Fruit fly (Drosophila melanogaster) whole organism, embryonic: ENCODE measurements around the gene Ubi-p63E.
A peak's percentile ranks its signal among the peaks of the same experiment; 100 is the strongest.

Source experiments
- Adf1 ChIP-seq: fragments of 200-800 bp; sonication (Bioruptor generic); IDR thresholded peaks from 2 replicates; pipeline ENCODE4 v1.3.6; 2022; ENCODE audit warnings: missing biosample characterization, missing genetic modification characterization
- Aef1 ChIP-seq: fragments of 200-800 bp; sonication (Bioruptor generic); IDR thresholded peaks from 3 replicates; pipeline ENCODE4 v1.3.6; 2022; ENCODE audit warnings: missing biosample characterization, missing genetic modification characterization
- B-H2 ChIP-seq: fragments of 200-800 bp; sonication (Bioruptor generic); optimal IDR thresholded peaks from 2 replicates; lab custom pipeline; 2018; ENCODE audit warnings: missing biosample characterization, mild to moderate bottlenecking, missing genetic modification characterization
- CG1024 ChIP-seq: fragments of 200-800 bp; sonication (Bioruptor generic); IDR thresholded peaks from 2 replicates; pipeline ENCODE4 v1.3.6; 2022; ENCODE audit warnings: missing biosample characterization, missing genetic modification characterization
- CG10267 ChIP-seq: fragments of 200-800 bp; sonication (Bioruptor generic); optimal IDR thresholded peaks from 2 replicates; lab custom pipeline; 2018; ENCODE audit warnings: missing biosample characterization, mild to moderate bottlenecking, missing genetic modification characterization, moderate library complexity
- CG10543 ChIP-seq: fragments of 200-800 bp; sonication (Bioruptor generic); optimal IDR thresholded peaks from 3 replicates; lab custom pipeline; 2017; ENCODE audit warnings: missing biosample characterization, mild to moderate bottlenecking, missing genetic modification characterization, moderate library complexity
- CG10565 ChIP-seq: fragments of 200-800 bp; sonication (Bioruptor generic); optimal IDR thresholded peaks from 3 replicates; lab custom pipeline; 2016; ENCODE audit warnings: missing biosample characterization, mild to moderate bottlenecking, missing genetic modification characterization
- CG13296 ChIP-seq: fragments of 200-800 bp; sonication (Bioruptor generic); optimal IDR thresholded peaks from 3 replicates; lab custom pipeline; 2018; ENCODE audit warnings: missing biosample characterization, mild to moderate bottlenecking, missing genetic modification characterization
- CG13894 ChIP-seq: fragments of 200-800 bp; sonication (Bioruptor generic); optimal IDR thresholded peaks from 3 replicates; lab custom pipeline; 2018; ENCODE audit warnings: missing biosample characterization, mild to moderate bottlenecking, missing genetic modification characterization, moderate library complexity
- CG15011 ChIP-seq: fragments of 200-800 bp; sonication (Bioruptor generic); optimal IDR thresholded peaks from 3 replicates; lab custom pipeline; 2018; ENCODE audit warnings: missing biosample characterization, mild to moderate bottlenecking, missing genetic modification characterization
- CG17359 ChIP-seq: fragments of 200-800 bp; sonication (Bioruptor generic); optimal IDR thresholded peaks from 3 replicates; lab custom pipeline; 2018; ENCODE audit warnings: missing biosample characterization, mild to moderate bottlenecking, missing genetic modification characterization, moderate library complexity
- CG2202 ChIP-seq: fragments of 200-800 bp; sonication (Bioruptor generic); optimal IDR thresholded peaks from 2 replicates; lab custom pipeline; 2018; ENCODE audit warnings: missing biosample characterization, mild to moderate bottlenecking, missing genetic modification characterization
- CG31365 ChIP-seq: fragments of 200-800 bp; sonication (Bioruptor generic); optimal IDR thresholded peaks from 2 replicates; lab custom pipeline; 2018; ENCODE audit warnings: missing biosample characterization, mild to moderate bottlenecking, missing genetic modification characterization
- CG31441 ChIP-seq: fragments of 200-800 bp; sonication (Bioruptor generic); IDR thresholded peaks from 2 replicates; pipeline ENCODE4 v1.3.6; 2022; ENCODE audit warnings: missing biosample characterization, missing genetic modification characterization
- CG3726 ChIP-seq: fragments of 200-800 bp; sonication (Bioruptor generic); IDR thresholded peaks from 3 replicates; pipeline ENCODE4, ENCODE4 v1.3.6; 2022; ENCODE audit warnings: missing biosample characterization, missing genetic modification characterization
- CG8089 ChIP-seq: fragments of 200-800 bp; sonication (Bioruptor generic); optimal IDR thresholded peaks from 3 replicates; lab custom pipeline; 2016; ENCODE audit warnings: missing biosample characterization, missing genetic modification characterization
- CG9437 ChIP-seq: fragments of 200-800 bp; sonication (Bioruptor generic); optimal IDR thresholded peaks from 2 replicates; lab custom pipeline; 2018; ENCODE audit warnings: missing biosample characterization, mild to moderate bottlenecking, missing genetic modification characterization
- CG9609 ChIP-seq: fragments of 200-800 bp; sonication (Bioruptor generic); optimal IDR thresholded peaks from 3 replicates; lab custom pipeline; 2016; ENCODE audit warnings: missing biosample characterization, missing genetic modification characterization
- CG9817 ChIP-seq: fragments of 200-800 bp; sonication (Bioruptor generic); optimal IDR thresholded peaks from 2 replicates; lab custom pipeline; 2018; ENCODE audit warnings: missing biosample characterization, mild to moderate bottlenecking, missing genetic modification characterization, moderate library complexity
- CTCF ChIP-seq: fragments of 200-800 bp; sonication (Bioruptor generic); optimal IDR thresholded peaks from 2 replicates; lab custom pipeline; 2017; ENCODE audit warnings: missing biosample characterization, mild to moderate bottlenecking, missing genetic modification characterization, moderate library complexity
- Chrac-16 ChIP-seq: fragments of 200-800 bp; sonication (Bioruptor generic); optimal IDR thresholded peaks from 3 replicates; lab custom pipeline; 2016; ENCODE audit warnings: missing biosample characterization, missing genetic modification characterization
- Dad ChIP-seq: fragments of 200-800 bp; sonication (Bioruptor generic); optimal IDR thresholded peaks from 3 replicates; lab custom pipeline; 2016; ENCODE audit warnings: missing biosample characterization, missing genetic modification characterization
- Dll ChIP-seq: fragments of 200-800 bp; sonication (Bioruptor generic); IDR thresholded peaks from 4 replicates; pipeline ENCODE4 v1.3.6; 2022; ENCODE audit warnings: missing biosample characterization, missing genetic modification characterization; ENCODE audit not compliant: partially characterized antibody
- Dp ChIP-seq: fragments of 200-800 bp; sonication (Bioruptor generic); optimal IDR thresholded peaks from 2 replicates; lab custom pipeline; 2018; ENCODE audit warnings: missing biosample characterization, mild to moderate bottlenecking, missing genetic modification characterization, moderate library complexity
- ERR ChIP-seq: fragments of 200-800 bp; sonication (Bioruptor generic); optimal IDR thresholded peaks from 2 replicates; lab custom pipeline; 2016; ENCODE audit warnings: missing biosample characterization, missing genetic modification characterization
- Fer1 ChIP-seq: fragments of 200-800 bp; sonication (Bioruptor generic); optimal IDR thresholded peaks from 2 replicates; lab custom pipeline; 2017; ENCODE audit warnings: missing biosample characterization, mild to moderate bottlenecking, missing genetic modification characterization
- GATAe ChIP-seq: fragments of 200-800 bp; sonication (Bioruptor generic); conservative IDR thresholded peaks from 2 replicates; pipeline ENCODE4 v1.3.6; 2022; ENCODE audit warnings: missing biosample characterization, missing genetic modification characterization
- Hmr ChIP-seq: fragments of 200-800 bp; sonication (Bioruptor generic); optimal IDR thresholded peaks from 3 replicates; lab custom pipeline; 2017; ENCODE audit warnings: mild to moderate bottlenecking, missing biosample characterization, missing genetic modification reagents, missing genetic modification characterization
- Oaz ChIP-seq: fragments of 200-800 bp; sonication (Bioruptor generic); IDR thresholded peaks from 2 replicates; pipeline ENCODE4 v1.3.6; 2022; ENCODE audit warnings: missing biosample characterization, missing genetic modification characterization
- Ravus ChIP-seq: fragments of 200-800 bp; sonication (Bioruptor generic); IDR thresholded peaks from 2 replicates; pipeline ENCODE4 v1.3.6; 2022; ENCODE audit warnings: missing biosample characterization, missing genetic modification characterization
- Rx ChIP-seq: fragments of 200-800 bp; sonication (Bioruptor generic); IDR thresholded peaks from 2 replicates; pipeline ENCODE4 v1.3.6; 2022; ENCODE audit warnings: missing biosample characterization, missing genetic modification characterization
- Stat92E ChIP-seq, 3 experiments: fragments of >200 bp in 2 of 3; fragments of 200-800 bp in 1 of 3; sonication (Bioruptor generic) in 1 of 3; optimal IDR thresholded peaks; 2 replicates each; lab custom pipeline; 2017 to 2019; ENCODE audit warnings: missing biosample characterization in 3 of 3, missing genetic modification characterization in 3 of 3, mild to moderate bottlenecking in 1 of 3, moderate library complexity in 1 of 3
- ac ChIP-seq: fragments of 200-800 bp; sonication (Bioruptor generic); optimal IDR thresholded peaks from 3 replicates; lab custom pipeline; 2017; ENCODE audit warnings: missing biosample characterization, mild to moderate bottlenecking, missing genetic modification characterization
- bowl ChIP-seq: fragments of 200-800 bp; sonication (Bioruptor generic); IDR thresholded peaks from 2 replicates; pipeline ENCODE4 v1.3.6; 2022; ENCODE audit warnings: missing biosample characterization, missing genetic modification characterization
- caup ChIP-seq: fragments of 200-800 bp; sonication (Bioruptor generic); optimal IDR thresholded peaks from 3 replicates; lab custom pipeline; 2017; ENCODE audit warnings: missing biosample characterization, mild to moderate bottlenecking, missing genetic modification characterization, moderate library complexity; ENCODE audit not compliant: severe bottlenecking
- da ChIP-seq: fragments of 200-800 bp; sonication (Bioruptor generic); optimal IDR thresholded peaks from 2 replicates; lab custom pipeline; 2016; ENCODE audit warnings: missing biosample characterization, missing genetic modification characterization
- dati ChIP-seq: fragments of 200-800 bp; sonication (Bioruptor generic); IDR thresholded peaks from 2 replicates; pipeline ENCODE4 v1.3.6; 2022; ENCODE audit warnings: missing biosample characterization, missing genetic modification characterization
- dysf ChIP-seq: fragments of 200-800 bp; sonication (Bioruptor generic); IDR thresholded peaks from 3 replicates; pipeline ENCODE4 v1.3.6; 2022; ENCODE audit warnings: missing biosample characterization, missing genetic modification characterization
- emc ChIP-seq: fragments of 200-800 bp; sonication (Bioruptor generic); optimal IDR thresholded peaks from 2 replicates; lab custom pipeline; 2016; ENCODE audit warnings: missing biosample characterization, missing genetic modification characterization
- ewg ChIP-seq: fragments of 200-800 bp; sonication (Bioruptor generic); optimal IDR thresholded peaks from 3 replicates; lab custom pipeline; 2017; ENCODE audit warnings: mild to moderate bottlenecking, missing biosample characterization, missing genetic modification reagents, missing genetic modification characterization
- exex ChIP-seq: fragments of 200-800 bp; sonication (Bioruptor generic); optimal IDR thresholded peaks from 4 replicates; lab custom pipeline; 2018; ENCODE audit warnings: missing biosample characterization, mild to moderate bottlenecking, missing genetic modification characterization, moderate library complexity
- gsb-n ChIP-seq: fragments of 200-800 bp; sonication (Bioruptor generic); optimal IDR thresholded peaks from 3 replicates; lab custom pipeline; 2018; ENCODE audit warnings: missing biosample characterization, mild to moderate bottlenecking, missing genetic modification characterization
- gt ChIP-seq: fragments of 200-800 bp; sonication (Bioruptor generic); IDR thresholded peaks from 2 replicates; pipeline ENCODE4 v1.3.6; 2022; ENCODE audit warnings: missing biosample characterization, missing genetic modification characterization
- salm ChIP-seq: fragments of 200-800 bp; sonication (Bioruptor generic); optimal IDR thresholded peaks from 2 replicates; lab custom pipeline; 2018; ENCODE audit warnings: missing biosample characterization, mild to moderate bottlenecking, missing genetic modification characterization
- sim ChIP-seq: fragments of 200-800 bp; sonication (Bioruptor generic); IDR thresholded peaks from 2 replicates; pipeline ENCODE4 v1.3.6; 2022; ENCODE audit warnings: missing biosample characterization, missing genetic modification characterization
- slou ChIP-seq: fragments of 200-800 bp; sonication (Bioruptor generic); optimal IDR thresholded peaks from 3 replicates; lab custom pipeline; 2016; ENCODE audit warnings: missing biosample characterization, missing genetic modification characterization
- usp ChIP-seq: fragments of >200 bp; optimal IDR thresholded peaks from 2 replicates; lab custom pipeline; 2017; ENCODE audit warnings: missing biosample characterization, missing genetic modification characterization

Ubi-p63E gene

DNA sequence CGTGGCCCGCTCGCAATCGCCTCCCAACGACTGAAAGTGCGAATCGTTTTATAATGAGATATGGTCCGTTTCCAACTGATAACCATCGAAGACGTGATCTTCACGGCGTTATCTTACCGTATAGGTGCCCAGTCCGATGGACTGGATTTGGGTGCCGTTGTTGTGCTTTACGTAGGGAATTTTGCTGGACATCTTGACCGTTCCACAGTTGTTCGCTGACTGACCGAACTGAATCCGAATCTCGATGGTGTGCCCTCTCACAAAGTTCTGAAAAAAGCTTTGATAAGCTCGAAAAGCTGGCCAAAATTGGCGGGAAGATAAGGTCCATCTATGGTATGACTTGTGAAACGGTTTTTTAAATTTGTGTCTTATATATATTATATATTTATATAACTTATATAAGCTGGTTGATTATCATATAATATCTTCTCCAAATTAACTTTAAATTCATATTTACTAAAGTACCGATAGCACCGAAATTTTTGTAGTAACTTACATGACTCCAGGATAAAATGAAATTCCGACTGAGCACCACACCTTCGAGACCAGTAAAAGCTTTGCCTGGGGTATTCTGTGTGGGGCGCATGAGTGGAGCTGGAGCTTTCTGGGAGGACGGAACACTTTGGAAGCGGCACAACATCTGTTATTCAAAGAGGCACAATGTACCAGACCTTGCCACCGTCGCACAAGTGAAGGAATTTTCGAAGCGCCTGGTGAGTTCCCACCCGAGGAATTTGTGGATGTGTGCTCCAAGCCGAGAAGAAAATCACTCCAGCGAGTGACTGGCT lies 39.5 kb upstream of the Ubi-p63E start, which contains the start of the genes CG10863 and CG14982 (continued):
- TF ChIP-seq GATAe (GFP tag; lab: Robert Waterston, UW): 0 out of 2 replicates have a peak, but pooled peaks have one; percentile 14
- peak; percentile 61 for TF ChIP-seq ewg (GFP tag; lab: Kevin White, UChicago)
- peak; percentile 74 for TF ChIP-seq CG10543 (GFP tag; lab: Kevin White, UChicago)
- peak; percentile 29 for TF ChIP-seq Fer1
- peak; percentile 9 for TF ChIP-seq caup (GFP tag; lab: Kevin White, UChicago)
- TF ChIP-seq CG3726 (GFP tag; lab: Robert Waterston, UW): 0 out of 3 replicates have a peak, but pooled peaks have one; percentile 9
- TF ChIP-seq CG13296: peak; percentile 7
- TF ChIP-seq CG13894 (tag; lab: Kevin White, UChicago): peak; percentile 0
- no peak for TF ChIP-seq ac (GFP tag; lab: Kevin White, UChicago)
- TF ChIP-seq Dp: peak; percentile 67

DNA sequence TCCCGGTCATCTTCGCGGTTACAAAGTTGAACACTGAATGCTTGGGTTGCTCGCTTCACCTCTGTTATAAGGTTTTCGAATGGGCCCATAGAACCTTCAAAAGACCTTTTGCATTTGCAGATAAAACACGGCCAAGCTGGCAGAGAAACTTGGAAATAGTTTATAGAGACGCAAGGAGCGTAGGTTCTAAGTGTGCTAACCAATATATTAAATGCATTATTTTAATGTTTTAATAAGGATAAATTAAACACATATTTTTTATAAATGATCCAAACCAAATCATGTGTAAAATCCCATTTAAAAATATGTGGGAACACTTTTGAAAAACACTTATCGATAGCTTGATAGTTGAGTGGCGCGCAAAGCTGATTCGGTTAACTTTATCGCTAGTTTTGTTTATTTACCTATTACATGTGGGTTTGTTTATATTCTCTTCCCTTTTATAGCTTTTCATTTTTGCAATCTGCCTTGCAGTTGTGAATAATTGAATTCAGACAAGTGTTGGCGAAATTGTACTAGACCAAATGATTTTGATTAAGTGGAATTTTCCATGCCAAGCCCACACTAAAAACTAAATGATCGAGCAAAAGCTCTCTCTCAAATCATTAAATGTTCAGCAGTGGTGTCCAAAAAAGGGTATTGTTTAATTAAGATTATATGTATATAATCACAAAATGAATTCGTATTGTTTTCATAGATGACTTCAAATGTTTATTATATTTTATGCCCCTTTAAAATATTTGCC lies 37.3 kb upstream of the Ubi-p63E start, which contains the start of gene CG12766:
Gene CG12766 (minus strand): TSS at position 51 of the 745 bp plus-strand sequence.
- TF ChIP-seq Dad (GFP tag; lab: Kevin White, UChicago): no peak
- no peak for TF ChIP-seq Oaz
- TF ChIP-seq Rx (GFP tag; lab: Robert Waterston, UW): no peak
- peak; percentile 23; the same call in 1 of the 3 replicates for TF ChIP-seq dysf (GFP tag; lab: Robert Waterston, UW)
- no peak for TF ChIP-seq CG9609 (GFP tag; lab: Kevin White, UChicago)
- TF ChIP-seq caup (GFP tag; lab: Kevin White, UChicago): no peak
- TF ChIP-seq Stat92E (GFP tag; optimal IDR thresholded peaks at IDR 0.05; lab: Kevin White, UChicago): no peak
- no peak for TF ChIP-seq CG9817 (tag; lab: Kevin White, UChicago)
- TF ChIP-seq Aef1 (GFP tag; lab: Robert Waterston, UW): no peak
- no peak for TF ChIP-seq CG9437
- no peak for TF ChIP-seq CG15011 (GFP tag; lab: Kevin White, UChicago)
- TF ChIP-seq dati: no peak
- TF ChIP-seq bowl (GFP tag; lab: Robert Waterston, UW): no peak
- TF ChIP-seq gsb-n (tag; lab: Kevin White, UChicago): no peak
- no peak for TF ChIP-seq usp
- TF ChIP-seq emc (GFP tag; lab: Kevin White, UChicago): no peak
- no peak for TF ChIP-seq CG17359 (tag; lab: Kevin White, UChicago)
- no peak for TF ChIP-seq da
- TF ChIP-seq Dll (GFP tag; lab: Robert Waterston, UW): peak; percentile 61; the same call in 3 of the 4 replicates
- no peak for TF ChIP-seq B-H2
- no peak for TF ChIP-seq salm (tag; lab: Kevin White, UChicago)
- no peak for TF ChIP-seq sim (GFP tag; lab: Robert Waterston, UW)
- TF ChIP-seq Adf1 (GFP tag; lab: Robert Waterston, UW): no peak
- no peak for TF ChIP-seq CG10267 (tag; lab: Kevin White, UChicago)
- no peak for TF ChIP-seq Ravus
- no peak for TF ChIP-seq CG1024 (GFP tag; lab: Robert Waterston, UW)
- TF ChIP-seq exex (tag; lab: Kevin White, UChicago): peak; percentile 71
- no peak for TF ChIP-seq CG31365 (tag; lab: Kevin White, UChicago)
- TF ChIP-seq CG10565 (GFP tag; lab: Kevin White, UChicago): no peak
- TF ChIP-seq slou (GFP tag; lab: Kevin White, UChicago): no peak
- TF ChIP-seq Chrac-16: no peak
- TF ChIP-seq Hmr (GFP tag; lab: Kevin White, UChicago): peak; percentile 5
- TF ChIP-seq CG31441 (GFP tag; lab: Robert Waterston, UW): no peak
- no peak for TF ChIP-seq CG2202 (tag; lab: Kevin White, UChicago)
- no peak for TF ChIP-seq gt (GFP tag; lab: Robert Waterston, UW)
- TF ChIP-seq ERR (GFP tag; lab: Kevin White, UChicago): no peak
- TF ChIP-seq CG8089 (GFP tag; lab: Kevin White, UChicago): no peak
- no peak for TF ChIP-seq CTCF
- no peak for TF ChIP-seq CG10543 (GFP tag; lab: Kevin White, UChicago)
